Worm (Caenorhabditis elegans) whole organism, young adult: ENCODE data around the gene tsn-1.
A peak's percentile ranks its signal among the peaks of the same experiment; 100 is the strongest.

Source experiments
- B0019.2 ChIP-seq: fragments of 200-800 bp; sonication (Bioruptor generic); conservative IDR thresholded peaks from 2 replicates; pipeline ENCODE4 v1.3.6; 2022; ENCODE audit warnings: missing genetic modification reagents, missing genetic modification characterization, missing compliant biosample characterization
- B0336.3 ChIP-seq: fragments of 200-800 bp; sonication (Bioruptor generic); IDR thresholded peaks from 2 replicates; pipeline ENCODE4 v1.3.6; 2022; ENCODE audit warnings: missing genetic modification characterization, missing compliant biosample characterization
- C06A6.2 ChIP-seq: fragments of 200-800 bp; sonication (Bioruptor generic); conservative IDR thresholded peaks from 2 replicates; pipeline ENCODE4 v1.3.6; 2022; ENCODE audit warnings: missing genetic modification characterization, missing compliant biosample characterization
- D2030.7 ChIP-seq: fragments of 200-800 bp; sonication (Bioruptor generic); IDR thresholded peaks from 2 replicates; pipeline ENCODE4 v1.3.6; 2022; ENCODE audit warnings: missing genetic modification reagents, missing genetic modification characterization, missing compliant biosample characterization
- F22D6.2 ChIP-seq: sonication (generic microtip); optimal IDR thresholded peaks from 2 replicates; lab custom pipeline; 2016; ENCODE audit warnings: mild to moderate bottlenecking, missing genetic modification characterization, missing compliant biosample characterization
- F39B2.1 ChIP-seq: fragments of 200-800 bp; sonication (Bioruptor generic); IDR thresholded peaks from 2 replicates; pipeline ENCODE4 v1.3.6; 2022; ENCODE audit warnings: missing genetic modification reagents, missing genetic modification characterization, missing compliant biosample characterization
- F52B5.7 ChIP-seq: sonication (generic microtip); optimal IDR thresholded peaks from 2 replicates; lab custom pipeline; 2016; ENCODE audit warnings: mild to moderate bottlenecking, missing genetic modification characterization, missing compliant biosample characterization
- K11D2.4 ChIP-seq: fragments of 200-800 bp; sonication (Bioruptor generic); IDR thresholded peaks from 2 replicates; pipeline ENCODE4 v1.3.6; 2022; ENCODE audit warnings: missing genetic modification reagents, missing genetic modification characterization, missing compliant biosample characterization
- T07F8.4 ChIP-seq: sonication (generic microtip); optimal IDR thresholded peaks from 2 replicates; lab custom pipeline; 2016; ENCODE audit warnings: mild to moderate bottlenecking, missing genetic modification characterization, moderate library complexity, missing compliant biosample characterization
- Y53G8AR.9 ChIP-seq: fragments of 200-800 bp; sonication (Bioruptor generic); conservative IDR thresholded peaks from 2 replicates; pipeline ENCODE4 v1.3.6; 2022; ENCODE audit warnings: missing genetic modification reagents, missing genetic modification characterization, missing compliant biosample characterization
- Y56A3A.18 ChIP-seq: fragments of 200-800 bp; sonication (Bioruptor generic); IDR thresholded peaks from 2 replicates; pipeline ENCODE4 v1.3.6; 2022; ENCODE audit warnings: missing genetic modification reagents, missing genetic modification characterization, missing compliant biosample characterization
- akir-1 ChIP-seq: fragments of 200-800 bp; sonication (Bioruptor generic); optimal IDR thresholded peaks from 2 replicates; lab custom pipeline; 2018; ENCODE audit warnings: mild to moderate bottlenecking, missing genetic modification characterization, moderate library complexity, missing compliant biosample characterization
- aptf-2 ChIP-seq: fragments of 200-800 bp; sonication (Bioruptor generic); conservative IDR thresholded peaks from 2 replicates; pipeline ENCODE4 v1.3.6; 2022; ENCODE audit warnings: missing genetic modification reagents, missing genetic modification characterization, missing compliant biosample characterization
- attf-5 ChIP-seq: fragments of 200-800 bp; sonication (Bioruptor generic); optimal IDR thresholded peaks from 2 replicates; lab custom pipeline; 2018; ENCODE audit warnings: mild to moderate bottlenecking, missing genetic modification characterization, missing compliant biosample characterization
- bed-1 ChIP-seq: fragments of 200-800 bp; sonication (Bioruptor generic); IDR thresholded peaks from 2 replicates; pipeline ENCODE4 v1.3.6; 2022; ENCODE audit warnings: missing genetic modification reagents, missing genetic modification characterization, missing compliant biosample characterization
- ceh-100 ChIP-seq: fragments of 200-800 bp; sonication (Bioruptor generic); IDR thresholded peaks from 2 replicates; pipeline ENCODE4 v1.3.6; 2022; ENCODE audit warnings: missing genetic modification reagents, missing genetic modification characterization, missing compliant biosample characterization
- ceh-40 ChIP-seq: fragments of 200-800 bp; sonication (Bioruptor generic); IDR thresholded peaks from 2 replicates; pipeline ENCODE4 v1.3.6; 2022; ENCODE audit warnings: missing genetic modification characterization, missing compliant biosample characterization
- ceh-58 ChIP-seq: fragments of 200-800 bp; sonication (Bioruptor generic); IDR thresholded peaks from 2 replicates; pipeline ENCODE4 v1.3.6; 2022; ENCODE audit warnings: missing genetic modification characterization, missing compliant biosample characterization
- die-1 ChIP-seq: sonication (generic microtip); optimal IDR thresholded peaks from 2 replicates; lab custom pipeline; 2016; ENCODE audit warnings: missing genotype, mild to moderate bottlenecking, missing genetic modification characterization, missing compliant biosample characterization
- dpl-1 ChIP-seq: fragments of 150-350 bp; optimal IDR thresholded peaks from 2 replicates; lab custom pipeline; 2014; ENCODE audit warnings: missing biosample characterization, missing genetic modification reagents, missing genetic modification characterization
- egl-44 ChIP-seq: fragments of 200-800 bp; sonication (Bioruptor generic); IDR thresholded peaks from 2 replicates; pipeline ENCODE4 v1.3.6; 2022; ENCODE audit warnings: missing genetic modification reagents, missing genetic modification characterization, missing compliant biosample characterization
- egrh-3 ChIP-seq: fragments of 200-800 bp; sonication (Bioruptor generic); IDR thresholded peaks from 2 replicates; pipeline ENCODE4 v1.3.6; 2022; ENCODE audit warnings: missing genetic modification reagents, missing genetic modification characterization, missing compliant biosample characterization
- ets-4 ChIP-seq: fragments of 200-800 bp; sonication (Bioruptor generic); optimal IDR thresholded peaks from 2 replicates; lab custom pipeline; 2018; ENCODE audit warnings: mild to moderate bottlenecking, missing genetic modification characterization, missing compliant biosample characterization
- him-1 ChIP-seq: sonication (generic microtip); optimal IDR thresholded peaks from 2 replicates; lab custom pipeline; 2016; ENCODE audit warnings: missing genotype, missing genetic modification reagents, missing genetic modification characterization, missing compliant biosample characterization
- hmg-20 ChIP-seq: fragments of 200-800 bp; sonication (Bioruptor generic); IDR thresholded peaks from 2 replicates; pipeline ENCODE4 v1.3.6; 2022; ENCODE audit warnings: missing genetic modification reagents, missing genetic modification characterization, missing compliant biosample characterization
- hrde-1 ChIP-seq: sonication (generic microtip); optimal IDR thresholded peaks from 2 replicates; lab custom pipeline; 2016; ENCODE audit warnings: missing genetic modification characterization, mild to moderate bottlenecking, missing compliant biosample characterization, moderate library complexity, missing genotype, missing genetic modification reagents, borderline replicate concordance
- hsf-1 ChIP-seq: fragments of 200-800 bp; sonication (Bioruptor generic); IDR thresholded peaks from 2 replicates; pipeline ENCODE4 v1.3.6; 2022; ENCODE audit warnings: missing genetic modification reagents, missing genetic modification characterization, missing compliant biosample characterization
- lin-40 ChIP-seq: sonication (generic microtip); optimal IDR thresholded peaks from 2 replicates; lab custom pipeline; 2016; ENCODE audit warnings: missing genetic modification characterization, mild to moderate bottlenecking, missing compliant biosample characterization, missing genotype, missing genetic modification reagents
- lsl-1 ChIP-seq: fragments of 200-800 bp; sonication (Bioruptor generic); optimal IDR thresholded peaks from 2 replicates; lab custom pipeline; 2018; ENCODE audit warnings: mild to moderate bottlenecking, missing genetic modification characterization, moderate library complexity, missing compliant biosample characterization
- madf-10 ChIP-seq: sonication (generic microtip); optimal IDR thresholded peaks from 2 replicates; lab custom pipeline; 2016; ENCODE audit warnings: mild to moderate bottlenecking, missing genetic modification characterization, missing compliant biosample characterization
- madf-3 ChIP-seq: fragments of 200-800 bp; sonication (Bioruptor generic); IDR thresholded peaks from 2 replicates; pipeline ENCODE4 v1.3.6; 2022; ENCODE audit warnings: missing genetic modification reagents, missing genetic modification characterization, missing compliant biosample characterization
- mcd-1 ChIP-seq: fragments of 200-800 bp; sonication (Bioruptor generic); IDR thresholded peaks from 2 replicates; pipeline ENCODE4 v1.3.6; 2022; ENCODE audit warnings: missing genetic modification reagents, missing genetic modification characterization, missing compliant biosample characterization
- mel-28 ChIP-seq: sonication (generic microtip); optimal IDR thresholded peaks from 2 replicates; lab custom pipeline; 2016; ENCODE audit warnings: borderline replicate concordance, mild to moderate bottlenecking, missing genetic modification characterization, missing compliant biosample characterization
- mxl-1 ChIP-seq: sonication (generic microtip); optimal IDR thresholded peaks from 2 replicates; lab custom pipeline; 2016; ENCODE audit warnings: missing genetic modification characterization, missing compliant biosample characterization
- nfya-2 ChIP-seq: fragments of 200-800 bp; sonication (Bioruptor generic); IDR thresholded peaks from 2 replicates; pipeline ENCODE4 v1.3.6; 2022; ENCODE audit warnings: missing genetic modification reagents, missing genetic modification characterization, missing compliant biosample characterization
- nhr-120 ChIP-seq: fragments of 200-800 bp; sonication (Bioruptor generic); IDR thresholded peaks from 2 replicates; pipeline ENCODE4 v1.3.6; 2022; ENCODE audit warnings: missing genetic modification characterization, missing compliant biosample characterization
- nhr-27 ChIP-seq: fragments of 200-800 bp; sonication (Bioruptor generic); optimal IDR thresholded peaks from 2 replicates; lab custom pipeline; 2018; ENCODE audit warnings: mild to moderate bottlenecking, missing genetic modification characterization, moderate library complexity, missing compliant biosample characterization
- nhr-90 ChIP-seq: sonication (generic microtip); optimal IDR thresholded peaks from 2 replicates; lab custom pipeline; 2016; ENCODE audit warnings: missing genotype, mild to moderate bottlenecking, missing genetic modification characterization, missing compliant biosample characterization
- pbrm-1 ChIP-seq: fragments of 200-800 bp; sonication (Bioruptor generic); IDR thresholded peaks from 2 replicates; pipeline ENCODE4 v1.3.6; 2022; ENCODE audit warnings: missing genetic modification reagents, missing genetic modification characterization, missing compliant biosample characterization
- rec-8 ChIP-seq, 2 experiments: sonication (generic microtip); optimal IDR thresholded peaks; 2 replicates each; lab custom pipeline; 2016; ENCODE audit warnings: mild to moderate bottlenecking in 2 of 2, missing genetic modification characterization in 2 of 2, missing genetic modification reagents in 2 of 2, missing genotype in 2 of 2, missing biosample characterization in 1 of 2, missing compliant biosample characterization in 1 of 2, moderate library complexity in 1 of 2
- sdz-38 ChIP-seq: sonication (generic microtip); optimal IDR thresholded peaks from 2 replicates; lab custom pipeline; 2016; ENCODE audit warnings: missing genotype, missing genetic modification characterization, missing compliant biosample characterization
- sea-2 ChIP-seq: fragments of 200-800 bp; sonication (Bioruptor generic); IDR thresholded peaks from 2 replicates; pipeline ENCODE4 v1.3.6; 2022; ENCODE audit warnings: missing genetic modification characterization, missing compliant biosample characterization
- snpc-1.1 ChIP-seq: sonication (generic microtip); optimal IDR thresholded peaks from 2 replicates; lab custom pipeline; 2017; ENCODE audit warnings: missing genetic modification characterization, mild to moderate bottlenecking, missing compliant biosample characterization, antibody characterized with exemption, moderate library complexity, missing genotype, missing genetic modification reagents; ENCODE audit not compliant: insufficient read depth
- snpc-3.4 ChIP-seq: sonication (generic microtip); optimal IDR thresholded peaks from 2 replicates; lab custom pipeline; 2017; ENCODE audit warnings: missing genetic modification characterization, mild to moderate bottlenecking, missing compliant biosample characterization, antibody characterized with exemption, moderate library complexity, missing genotype, missing genetic modification reagents
- sptf-2 ChIP-seq: fragments of 200-800 bp; sonication (Bioruptor generic); optimal IDR thresholded peaks from 2 replicates; lab custom pipeline; 2018; ENCODE audit warnings: mild to moderate bottlenecking, missing genetic modification characterization, missing compliant biosample characterization
- tbp1 ChIP-seq: fragments of 200-800 bp; sonication (Bioruptor generic); optimal IDR thresholded peaks from 2 replicates; lab custom pipeline; 2018; ENCODE audit warnings: mild to moderate bottlenecking, missing genetic modification characterization, missing compliant biosample characterization
- tlf-1 ChIP-seq: fragments of 200-800 bp; sonication (Bioruptor generic); optimal IDR thresholded peaks from 2 replicates; lab custom pipeline; 2018; ENCODE audit warnings: mild to moderate bottlenecking, missing genetic modification characterization, missing compliant biosample characterization
- unc-130 ChIP-seq: sonication (generic microtip); optimal IDR thresholded peaks from 2 replicates; lab custom pipeline; 2016; ENCODE audit warnings: missing genetic modification reagents, missing genetic modification characterization, missing compliant biosample characterization
- unc-62 ChIP-seq: fragments of 150-350 bp; optimal IDR thresholded peaks from 2 replicates; lab custom pipeline; 2014; ENCODE audit warnings: missing biosample characterization, missing genetic modification reagents, missing genetic modification characterization
- ztf-26 ChIP-seq: sonication (generic microtip); optimal IDR thresholded peaks from 2 replicates; lab custom pipeline; 2017; ENCODE audit warnings: missing genetic modification characterization, missing compliant biosample characterization

The tsn-1 gene

DNA sequence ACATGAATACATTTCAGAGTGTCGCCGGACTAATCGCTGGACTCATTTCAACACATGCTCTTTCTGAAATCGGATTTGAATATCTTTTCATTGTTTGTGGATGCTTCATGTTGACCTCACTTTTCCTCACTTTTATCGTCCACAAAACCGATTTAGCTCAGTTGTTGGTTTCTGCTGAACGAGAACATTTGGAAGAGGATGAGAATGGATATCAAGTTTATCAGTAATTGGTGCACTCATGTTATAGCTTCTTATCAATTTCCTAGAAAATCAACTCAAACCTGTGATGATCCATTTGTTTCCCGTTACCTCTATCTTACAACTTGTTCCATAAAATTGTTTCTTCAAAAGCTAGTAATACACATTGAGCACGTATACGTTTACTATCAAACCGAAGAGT lies 10.6 kb upstream of the tsn-1 start (continued):
- TF ChIP-seq nhr-120 (GFP tag; lab: Robert Waterston, UW) (no peak), lin-40 (tag; lab: Kevin White, UChicago) (no peak), mcd-1 (GFP tag; lab: Robert Waterston, UW) (no peak), tbp1 (peak; percentile 8), F22D6.2 (tag; lab: Kevin White, UChicago) (no peak), sptf-2 (GFP tag; lab: Kevin White, UChicago) (no peak), egl-44 (GFP tag; lab: Robert Waterston, UW) (no peak), mxl-1 (tag; lab: Kevin White, UChicago) (no peak), B0336.3 (peak; percentile 65), ceh-40 (GFP tag; lab: Robert Waterston, UW) (no peak), sea-2 (GFP tag; lab: Robert Waterston, UW) (no peak), unc-130 (GFP tag; lab: Kevin White, UChicago) (no peak), T07F8.4 (tag; lab: Kevin White, UChicago) (no peak), rec-8 (tag; optimal IDR thresholded peaks at IDR 0.05; lab: Kevin White, UChicago) (no peak), sdz-38 (no peak), B0019.2 (GFP tag; lab: Robert Waterston, UW) (no peak), hsf-1 (GFP tag; lab: Robert Waterston, UW) (0 out of 2 replicates have a peak, but pooled peaks have one; percentile 53), mel-28 (tag; lab: Kevin White, UChicago) (no peak), akir-1 (GFP tag; lab: Kevin White, UChicago) (no peak), ceh-100 (GFP tag; lab: Robert Waterston, UW) (no peak), dpl-1 (no peak), nfya-2 (GFP tag; lab: Robert Waterston, UW) (no peak), him-1 (tag; lab: Kevin White, UChicago) (no peak), unc-62 (GFP tag; lab: Kevin White, UChicago) (no peak), attf-5 (GFP tag; lab: Kevin White, UChicago) (no peak), F52B5.7 (tag; lab: Kevin White, UChicago) (no peak), nhr-27 (peak; percentile 56), aptf-2 (no peak), D2030.7 (no peak), tlf-1 (no peak), ets-4 (GFP tag; lab: Kevin White, UChicago) (no peak), madf-3 (GFP tag; lab: Robert Waterston, UW) (no peak), bed-1 (no peak), Y56A3A.18 (GFP tag; lab: Robert Waterston, UW) (no peak), hrde-1 (tag; lab: Kevin White, UChicago) (peak; percentile 86), nhr-90 (tag; lab: Kevin White, UChicago) (no peak), snpc-1.1 (tag; lab: Kevin White, UChicago) (no peak), C06A6.2 (GFP tag; lab: Robert Waterston, UW) (no peak), F39B2.1 (GFP tag; lab: Robert Waterston, UW) (peak; percentile 51; the same call in 1 of the 2 replicates), pbrm-1 (0 out of 2 replicates have a peak, but pooled peaks have one; percentile 22), ceh-58 (no peak), ztf-26 (tag; lab: Kevin White, UChicago) (no peak), die-1 (no peak), K11D2.4 (no peak), egrh-3 (GFP tag; lab: Robert Waterston, UW) (no peak), lsl-1 (GFP tag; lab: Kevin White, UChicago) (no peak), madf-10 (no peak), hmg-20 (no peak), snpc-3.4 (tag; lab: Kevin White, UChicago) (no peak), Y53G8AR.9 (GFP tag; lab: Robert Waterston, UW) (0 out of 2 replicates have a peak, but pooled peaks have one; percentile 61)
